Fruit fly (Drosophila melanogaster): Measurements from ENCODE around the gene Gnpnat.

- TF ChIP-seq Crg-1 (GFP tag; optimal IDR thresholded peaks at IDR 0.05) (no peak), cic (GFP tag; optimal IDR thresholded peaks at IDR 0.05) (peak; percentile 50), CG5204 (GFP tag; optimal IDR thresholded peaks at IDR 0.05) (no peak), CG7101 (tag; optimal IDR thresholded peaks at IDR 0.05) (no peak), CG12768 (GFP tag; optimal IDR thresholded peaks at IDR 0.05) (peak; percentile 11)
Measured at dm6 chr3R:29723048-29723656, 14.9 kb upstream of the Gnpnat start, which contains the start of gene Pcd.

Data from whole organism, adult.